Worm (Caenorhabditis elegans) whole organism, L4 larva: ENCODE measurements around the gene F35F10.5.

Source experiments
- ceh-82 ChIP-seq: sonication (generic microtip); optimal IDR thresholded peaks from 2 replicates; lab custom pipeline; 2017; ENCODE audit warnings: missing biosample characterization, missing genetic modification characterization
- dpl-1 ChIP-seq: fragments of 150-350 bp; optimal IDR thresholded peaks from 2 replicates; lab custom pipeline; 2014; ENCODE audit warnings: missing biosample characterization, missing genetic modification reagents, missing genetic modification characterization
- fos-1 ChIP-seq: fragments of 150-350 bp; optimal IDR thresholded peaks from 2 replicates; lab custom pipeline; 2014; ENCODE audit warnings: missing biosample characterization, missing genetic modification characterization
- mdl-1 ChIP-seq, 2 experiments: fragments of 150-350 bp in 1 of 2; sonication (generic microtip) in 1 of 2; optimal IDR thresholded peaks; 2 replicates each; lab custom pipeline; 2014 to 2017; ENCODE audit warnings: missing biosample characterization in 2 of 2, missing genetic modification characterization in 2 of 2
- nhr-76 ChIP-seq: fragments of 150-350 bp; optimal IDR thresholded peaks from 2 replicates; lab custom pipeline; 2014; ENCODE audit warnings: missing biosample characterization, missing genetic modification characterization
- nhr-77 ChIP-seq: fragments of 150-350 bp; optimal IDR thresholded peaks from 2 replicates; lab custom pipeline; 2014; ENCODE audit warnings: missing biosample characterization, missing genetic modification characterization
- pqm-1 ChIP-seq: sonication (generic microtip); optimal IDR thresholded peaks from 2 replicates; lab custom pipeline; 2017; ENCODE audit warnings: missing biosample characterization, missing genetic modification characterization
- unc-39 ChIP-seq: sonication (generic microtip); optimal IDR thresholded peaks from 2 replicates; lab custom pipeline; 2017; ENCODE audit warnings: missing biosample characterization, missing genetic modification characterization
- unc-62 ChIP-seq, 3 experiments: fragments of 150-350 bp in 1 of 3; sonication (generic microtip); optimal IDR thresholded peaks in 2 of 3; peaks in 1 of 3; 1 replicate in 1 of 3; 2 replicates in 2 of 3; lab custom pipeline; 2014 to 2017; ENCODE audit warnings: missing biosample characterization in 3 of 3, missing genetic modification characterization in 3 of 3, missing genetic modification reagents in 3 of 3, missing genotype in 1 of 3
- vab-7 ChIP-seq: fragments of 200-800 bp; sonication (Bioruptor generic); IDR thresholded peaks from 2 replicates; pipeline ENCODE4 v1.3.6; 2022; ENCODE audit warnings: missing genetic modification reagents, missing genetic modification characterization, missing compliant biosample characterization
- zag-1 ChIP-seq: fragments of 150-350 bp; optimal IDR thresholded peaks from 2 replicates; lab custom pipeline; 2014; ENCODE audit warnings: missing biosample characterization, missing genetic modification characterization
- ztf-11 ChIP-seq: fragments of 150-350 bp; optimal IDR thresholded peaks from 2 replicates; lab custom pipeline; 2014; ENCODE audit warnings: missing biosample characterization, missing genetic modification characterization

ce11 chrV:3280009-3280408, 4.7 kb upstream of the F35F10.5 start, which contains the start of gene T28A11.2:
- TF ChIP-seq dpl-1 (GFP tag; lab: Kevin White, UChicago) (no peak), mdl-1 (tag; optimal IDR thresholded peaks at IDR 0.05; lab: Kevin White, UChicago) (no peak), nhr-77 (tag; lab: Kevin White, UChicago) (no peak), vab-7 (GFP tag; lab: Robert Waterston, UW) (no peak), unc-39 (no peak), ztf-11 (tag; lab: Kevin White, UChicago) (no peak), fos-1 (tag; lab: Kevin White, UChicago) (no peak), ceh-82 (tag; lab: Kevin White, UChicago) (no peak), unc-62 (GFP tag; optimal IDR thresholded peaks at IDR 0.05 in 1 of 2; lab: Kevin White, UChicago) (no peak), unc-62 (tag; optimal IDR thresholded peaks at IDR 0.05; lab: Kevin White, UChicago) (no peak), pqm-1 (tag; lab: Kevin White, UChicago) (no peak), zag-1 (tag; lab: Kevin White, UChicago) (no peak), nhr-76 (tag; lab: Kevin White, UChicago) (no peak)
